Fruit fly (Drosophila melanogaster) S2 (cell line): Measurements from ENCODE around the gene mRRF1.

Experiments
- CG8478 ChIP-seq: fragments of >200 bp; optimal IDR thresholded peaks from 2 replicates; lab custom pipeline; 2018
- CTCF ChIP-seq, 2 experiments: fragments of >200 bp; optimal IDR thresholded peaks; 2 replicates each; lab custom pipeline; 2018

dm6 chr3L:9368665-9369064 is 4.5 kb downstream of the mRRF1 start:
- TF ChIP-seq CG8478 (no peak), CTCF (optimal IDR thresholded peaks at IDR 0.05; lab: Kevin White, UChicago) (no peak)
